Worm (Caenorhabditis elegans) whole organism, L4 larva: ENCODE data around the gene agt-2.

Source experiments
- aha-1 ChIP-seq: fragments of 150-350 bp; peaks from one replicate; lab custom pipeline; 2014; ENCODE audit warnings: missing biosample characterization, missing genetic modification characterization
- ceh-62 ChIP-seq: sonication (generic microtip); optimal IDR thresholded peaks from 2 replicates; lab custom pipeline; 2017; ENCODE audit warnings: missing biosample characterization, missing genetic modification characterization
- fkh-10 ChIP-seq: fragments of 150-350 bp; optimal IDR thresholded peaks from 2 replicates; lab custom pipeline; 2014; ENCODE audit warnings: missing biosample characterization, missing genetic modification reagents, missing genetic modification characterization
- mep-1 ChIP-seq: fragments of 150-350 bp; sonication (generic microtip); optimal IDR thresholded peaks from 3 replicates; lab custom pipeline; 2014; ENCODE audit warnings: missing biosample characterization, missing genetic modification characterization
- nhr-10 ChIP-seq: fragments of 150-350 bp; optimal IDR thresholded peaks from 2 replicates; lab custom pipeline; 2014; ENCODE audit warnings: missing biosample characterization, missing genetic modification characterization
- nhr-77 ChIP-seq: fragments of 150-350 bp; optimal IDR thresholded peaks from 2 replicates; lab custom pipeline; 2014; ENCODE audit warnings: missing biosample characterization, missing genetic modification characterization
- pqm-1 ChIP-seq: sonication (generic microtip); optimal IDR thresholded peaks from 2 replicates; lab custom pipeline; 2017; ENCODE audit warnings: missing biosample characterization, missing genetic modification characterization
- vab-7 ChIP-seq: fragments of 200-800 bp; sonication (Bioruptor generic); IDR thresholded peaks from 2 replicates; pipeline ENCODE4 v1.3.6; 2022; ENCODE audit warnings: missing genetic modification reagents, missing genetic modification characterization, missing compliant biosample characterization

- TF ChIP-seq aha-1 (no peak), vab-7 (GFP tag; lab: Robert Waterston, UW) (no peak), pqm-1 (tag; lab: Kevin White, UChicago) (no peak), ceh-62 (tag; lab: Kevin White, UChicago) (no peak), mep-1 (tag; lab: Kevin White, UChicago) (no peak), fkh-10 (GFP tag; lab: Kevin White, UChicago) (no peak), nhr-77 (tag; lab: Kevin White, UChicago) (no peak), nhr-10 (tag; lab: Kevin White, UChicago) (no peak)
Observed at ce11 chrII:5326891-5327290, 46.7 kb downstream of the agt-2 start.
